Fruit fly (Drosophila melanogaster) whole organism, embryonic: Measurements from ENCODE around the gene CG11168.

Experiments used
- Ada2b ChIP-seq: fragments of 200-800 bp; sonication (Bioruptor generic); IDR thresholded peaks from 2 replicates; pipeline ENCODE4 v1.3.6; 2022; ENCODE audit warnings: missing biosample characterization, missing genetic modification characterization
- Aef1 ChIP-seq: fragments of 200-800 bp; sonication (Bioruptor generic); IDR thresholded peaks from 3 replicates; pipeline ENCODE4 v1.3.6; 2022; ENCODE audit warnings: missing biosample characterization, missing genetic modification characterization
- BtbVII ChIP-seq: fragments of 200-800 bp; sonication (Bioruptor generic); optimal IDR thresholded peaks from 3 replicates; lab custom pipeline; 2017; ENCODE audit warnings: missing biosample characterization, mild to moderate bottlenecking, missing genetic modification characterization
- CG1024 ChIP-seq: fragments of 200-800 bp; sonication (Bioruptor generic); IDR thresholded peaks from 2 replicates; pipeline ENCODE4 v1.3.6; 2022; ENCODE audit warnings: missing biosample characterization, missing genetic modification characterization
- CG10366 ChIP-seq: fragments of 200-800 bp; sonication (Bioruptor generic); IDR thresholded peaks from 2 replicates; pipeline ENCODE4 v1.3.6; 2022; ENCODE audit warnings: missing biosample characterization, missing genetic modification characterization
- CG10543 ChIP-seq: fragments of 200-800 bp; sonication (Bioruptor generic); optimal IDR thresholded peaks from 3 replicates; lab custom pipeline; 2017; ENCODE audit warnings: missing biosample characterization, mild to moderate bottlenecking, missing genetic modification characterization, moderate library complexity
- CG10654 ChIP-seq: fragments of 200-800 bp; sonication (Bioruptor generic); optimal IDR thresholded peaks from 2 replicates; lab custom pipeline; 2016; ENCODE audit warnings: missing biosample characterization, missing genetic modification characterization
- CG11398 ChIP-seq: fragments of 200-800 bp; sonication (Bioruptor generic); optimal IDR thresholded peaks from 2 replicates; lab custom pipeline; 2016; ENCODE audit warnings: missing biosample characterization, missing genetic modification characterization
- CG11456 ChIP-seq: fragments of 200-800 bp; sonication (Bioruptor generic); IDR thresholded peaks from 3 replicates; pipeline ENCODE4 v1.3.6; 2022; ENCODE audit warnings: missing biosample characterization, missing genetic modification characterization
- CG13123 ChIP-seq: fragments of 200-800 bp; sonication (Bioruptor generic); optimal IDR thresholded peaks from 2 replicates; lab custom pipeline; 2016; ENCODE audit warnings: missing biosample characterization, missing genetic modification characterization
- CG14965 ChIP-seq: fragments of 200-800 bp; sonication (Bioruptor generic); optimal IDR thresholded peaks from 2 replicates; lab custom pipeline; 2016; ENCODE audit warnings: missing biosample characterization, missing genetic modification characterization, borderline replicate concordance
- CG1647 ChIP-seq: fragments of 200-800 bp; sonication (Bioruptor generic); optimal IDR thresholded peaks from 3 replicates; lab custom pipeline; 2016; ENCODE audit warnings: missing biosample characterization, missing genetic modification characterization
- CG17912 ChIP-seq: fragments of 200-800 bp; sonication (Bioruptor generic); optimal IDR thresholded peaks from 2 replicates; lab custom pipeline; 2018; ENCODE audit warnings: missing biosample characterization, mild to moderate bottlenecking, missing genetic modification characterization
- CG2116 ChIP-seq: fragments of 200-800 bp; sonication (Bioruptor generic); optimal IDR thresholded peaks from 3 replicates; lab custom pipeline; 2018; ENCODE audit warnings: missing biosample characterization, mild to moderate bottlenecking, missing genetic modification characterization
- CG33213 ChIP-seq: fragments of 200-800 bp; sonication (Bioruptor generic); optimal IDR thresholded peaks from 3 replicates; lab custom pipeline; 2016; ENCODE audit warnings: missing biosample characterization, missing genetic modification characterization
- CG4424 ChIP-seq: fragments of 200-800 bp; sonication (Bioruptor generic); optimal IDR thresholded peaks from 3 replicates; lab custom pipeline; 2016; ENCODE audit warnings: missing biosample characterization, missing genetic modification characterization
- CG6272 ChIP-seq: fragments of 200-800 bp; sonication (Bioruptor generic); IDR thresholded peaks from 2 replicates; pipeline ENCODE4 v1.3.6; 2022; ENCODE audit warnings: missing biosample characterization, missing genetic modification characterization
- CG7357 ChIP-seq: fragments of 200-800 bp; sonication (Bioruptor generic); IDR thresholded peaks from 3 replicates; pipeline ENCODE4 v1.3.6; 2022; ENCODE audit warnings: missing biosample characterization, missing genetic modification characterization
- CG8089 ChIP-seq: fragments of 200-800 bp; sonication (Bioruptor generic); optimal IDR thresholded peaks from 3 replicates; lab custom pipeline; 2016; ENCODE audit warnings: missing biosample characterization, missing genetic modification characterization
- CG9437 ChIP-seq: fragments of 200-800 bp; sonication (Bioruptor generic); optimal IDR thresholded peaks from 2 replicates; lab custom pipeline; 2018; ENCODE audit warnings: missing biosample characterization, mild to moderate bottlenecking, missing genetic modification characterization
- CoRest ChIP-seq: fragments of 200-800 bp; sonication (Bioruptor generic); optimal IDR thresholded peaks from 3 replicates; lab custom pipeline; 2018; ENCODE audit warnings: missing biosample characterization, mild to moderate bottlenecking, missing genetic modification characterization, moderate library complexity
- ERR ChIP-seq: fragments of 200-800 bp; sonication (Bioruptor generic); optimal IDR thresholded peaks from 2 replicates; lab custom pipeline; 2016; ENCODE audit warnings: missing biosample characterization, missing genetic modification characterization
- Elba2 ChIP-seq: fragments of 200-800 bp; sonication (Bioruptor generic); optimal IDR thresholded peaks from 3 replicates; lab custom pipeline; 2016; ENCODE audit warnings: missing biosample characterization, missing genetic modification characterization
- Ets97D ChIP-seq: fragments of 200-800 bp; sonication (Bioruptor generic); optimal IDR thresholded peaks from 3 replicates; lab custom pipeline; 2016; ENCODE audit warnings: missing biosample characterization, missing genetic modification characterization
- GATAe ChIP-seq: fragments of 200-800 bp; sonication (Bioruptor generic); conservative IDR thresholded peaks from 2 replicates; pipeline ENCODE4 v1.3.6; 2022; ENCODE audit warnings: missing biosample characterization, missing genetic modification characterization
- Gsc ChIP-seq: fragments of 200-800 bp; sonication (Bioruptor generic); IDR thresholded peaks from 2 replicates; pipeline ENCODE4 v1.3.6; 2022; ENCODE audit warnings: missing biosample characterization, missing genetic modification characterization
- HmgZ ChIP-seq: fragments of 200-800 bp; sonication (Bioruptor generic); optimal IDR thresholded peaks from 2 replicates; lab custom pipeline; 2018; ENCODE audit warnings: missing biosample characterization, mild to moderate bottlenecking, missing genetic modification characterization
- Hr78 ChIP-seq, 2 experiments: fragments of 200-800 bp in 1 of 2; fragments of >200 bp in 1 of 2; sonication (Bioruptor generic) in 1 of 2; optimal IDR thresholded peaks; 2 replicates each; lab custom pipeline; 2017 to 2019; ENCODE audit warnings: missing biosample characterization in 2 of 2, missing genetic modification characterization in 2 of 2, mild to moderate bottlenecking in 1 of 2, moderate library complexity in 1 of 2
- Neu2 ChIP-seq: fragments of 200-800 bp; sonication (Bioruptor generic); optimal IDR thresholded peaks from 3 replicates; lab custom pipeline; 2016; ENCODE audit warnings: missing biosample characterization, missing genetic modification characterization, borderline replicate concordance
- Poxn ChIP-seq: fragments of 200-800 bp; sonication (Bioruptor generic); IDR thresholded peaks from 2 replicates; pipeline ENCODE4 v1.3.6; 2022; ENCODE audit warnings: missing biosample characterization, missing genetic modification characterization
- Ptx1 ChIP-seq: fragments of 200-800 bp; sonication (Bioruptor generic); IDR thresholded peaks from 2 replicates; pipeline ENCODE4 v1.3.6; 2022; ENCODE audit warnings: missing biosample characterization, missing genetic modification characterization
- abd-A ChIP-seq: fragments of 200-800 bp; sonication (Bioruptor generic); optimal IDR thresholded peaks from 3 replicates; lab custom pipeline; 2019; ENCODE audit warnings: missing biosample characterization, mild to moderate bottlenecking, missing genetic modification characterization, moderate library complexity
- caup ChIP-seq: fragments of 200-800 bp; sonication (Bioruptor generic); optimal IDR thresholded peaks from 3 replicates; lab custom pipeline; 2017; ENCODE audit warnings: missing biosample characterization, mild to moderate bottlenecking, missing genetic modification characterization, moderate library complexity; ENCODE audit not compliant: severe bottlenecking
- corto ChIP-seq: fragments of 200-800 bp; sonication (Bioruptor generic); optimal IDR thresholded peaks from 2 replicates; lab custom pipeline; 2016; ENCODE audit warnings: missing biosample characterization, mild to moderate bottlenecking, missing genetic modification characterization, moderate library complexity
- esg ChIP-seq: fragments of 200-800 bp; sonication (Bioruptor generic); conservative IDR thresholded peaks from 2 replicates; pipeline ENCODE4 v1.3.6; 2022; ENCODE audit warnings: missing biosample characterization, missing genetic modification characterization
- ewg ChIP-seq: fragments of 200-800 bp; sonication (Bioruptor generic); optimal IDR thresholded peaks from 3 replicates; lab custom pipeline; 2017; ENCODE audit warnings: mild to moderate bottlenecking, missing biosample characterization, missing genetic modification reagents, missing genetic modification characterization
- gem ChIP-seq: fragments of 200-800 bp; sonication (Bioruptor generic); optimal IDR thresholded peaks from 2 replicates; lab custom pipeline; 2019; ENCODE audit warnings: missing biosample characterization, mild to moderate bottlenecking, missing genetic modification characterization, moderate library complexity
- grau ChIP-seq: fragments of 200-800 bp; optimal IDR thresholded peaks from 3 replicates; lab custom pipeline; 2019; ENCODE audit warnings: missing biosample characterization, mild to moderate bottlenecking, missing genetic modification characterization, moderate library complexity
- ham ChIP-seq: fragments of 200-800 bp; sonication (Bioruptor generic); IDR thresholded peaks from 2 replicates; pipeline ENCODE4 v1.3.6; 2022; ENCODE audit warnings: missing biosample characterization, missing genetic modification characterization
- her ChIP-seq: fragments of 200-800 bp; sonication (Bioruptor generic); optimal IDR thresholded peaks from 2 replicates; lab custom pipeline; 2016; ENCODE audit warnings: missing biosample characterization, missing genetic modification characterization
- hth ChIP-seq: fragments of >200 bp; optimal IDR thresholded peaks from 2 replicates; lab custom pipeline; 2017; ENCODE audit warnings: inconsistent platforms
- kay ChIP-seq: fragments of 200-800 bp; sonication (Bioruptor generic); optimal IDR thresholded peaks from 2 replicates; lab custom pipeline; 2016; ENCODE audit warnings: missing biosample characterization, missing genetic modification characterization
- rib ChIP-seq: fragments of 200-800 bp; sonication (Bioruptor generic); IDR thresholded peaks from 2 replicates; pipeline ENCODE4 v1.3.6; 2022; ENCODE audit warnings: missing biosample characterization, missing genetic modification characterization
- stc ChIP-seq: fragments of 200-800 bp; sonication (Bioruptor generic); IDR thresholded peaks from 2 replicates; pipeline ENCODE4 v1.3.6; 2022; ENCODE audit warnings: missing biosample characterization, missing genetic modification characterization
- sug ChIP-seq: fragments of 200-800 bp; optimal IDR thresholded peaks from 2 replicates; lab custom pipeline; 2019; ENCODE audit warnings: missing biosample characterization, mild to moderate bottlenecking, missing genetic modification characterization, moderate library complexity
- tgo ChIP-seq: fragments of 200-800 bp; sonication (Bioruptor generic); IDR thresholded peaks from 3 replicates; pipeline ENCODE4 v1.3.6; 2022; ENCODE audit warnings: missing biosample characterization, missing genetic modification characterization
- toy ChIP-seq: fragments of 200-800 bp; sonication (Bioruptor generic); IDR thresholded peaks from 2 replicates; pipeline ENCODE4 v1.3.6; 2022; ENCODE audit warnings: missing biosample characterization, missing genetic modification characterization
- trem ChIP-seq: fragments of 200-800 bp; optimal IDR thresholded peaks from 3 replicates; lab custom pipeline; 2019; ENCODE audit warnings: missing biosample characterization, mild to moderate bottlenecking, missing genetic modification characterization, moderate library complexity
- tup ChIP-seq: fragments of 200-800 bp; sonication (Bioruptor generic); optimal IDR thresholded peaks from 2 replicates; lab custom pipeline; 2016; ENCODE audit warnings: missing biosample characterization, mild to moderate bottlenecking, missing genetic modification characterization, moderate library complexity
- yki ChIP-seq: fragments of >200 bp; optimal IDR thresholded peaks from 3 replicates; lab custom pipeline; 2018

CG11168 gene

DNA sequence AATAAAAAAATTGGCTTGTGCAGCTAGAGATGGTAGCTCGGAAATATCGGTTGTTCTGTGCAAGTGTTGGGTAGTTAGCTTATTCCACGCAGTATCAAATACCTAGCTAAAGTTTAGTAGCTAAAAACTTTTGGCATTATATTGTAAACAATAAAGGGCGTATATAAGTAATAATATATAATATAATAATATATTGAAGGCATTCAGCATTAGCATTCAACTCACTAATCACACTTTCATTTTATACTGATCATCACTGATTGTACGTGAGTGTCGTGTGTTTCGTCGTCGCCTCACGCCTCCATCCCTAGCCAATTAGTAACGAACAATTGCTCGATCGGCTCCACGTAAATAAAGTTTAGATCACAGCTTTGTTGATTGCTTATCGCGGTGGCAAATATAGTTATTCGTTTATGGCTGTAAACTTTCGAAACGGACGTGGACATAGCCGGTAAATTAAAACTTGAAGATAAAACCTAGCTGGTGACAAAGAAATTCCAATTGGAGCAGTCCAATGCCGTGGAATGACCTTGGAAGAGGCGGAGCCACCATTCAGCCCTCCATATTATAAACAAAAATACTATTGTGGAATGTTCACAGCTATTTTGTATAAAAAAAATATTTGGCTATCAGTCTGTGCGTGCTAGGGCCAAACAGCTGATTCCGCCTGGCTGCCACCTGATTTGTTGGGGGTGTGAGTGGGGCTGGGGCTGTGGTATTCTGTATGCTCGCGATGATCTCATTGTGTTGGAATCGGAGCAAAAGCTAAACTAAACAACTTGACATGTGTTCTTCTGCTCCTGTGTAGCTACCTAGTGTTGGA lies at the start of gene CG11168, which contains the start of the genes PIG-S and sud1 (continued):
- no peak for TF ChIP-seq yki
- peak; percentile 61 for TF ChIP-seq CG2116 (GFP tag; lab: Kevin White, UChicago)
- peak; percentile 75 for TF ChIP-seq grau (tag; lab: Kevin White, UChicago)
- TF ChIP-seq abd-A (tag; lab: Kevin White, UChicago) = no peak
- no peak for TF ChIP-seq ERR (GFP tag; lab: Kevin White, UChicago)
- peak; percentile 73 for TF ChIP-seq CG10366 (GFP tag; lab: Robert Waterston, UW)
- TF ChIP-seq CG8089 (GFP tag; lab: Kevin White, UChicago) = no peak
- TF ChIP-seq Ptx1 (GFP tag; lab: Robert Waterston, UW) = peak; percentile 80
- peak; percentile 78 for TF ChIP-seq CoRest (tag; lab: Kevin White, UChicago)
- no peak for TF ChIP-seq rib
- peak; percentile 59 for TF ChIP-seq CG6272 (GFP tag; lab: Robert Waterston, UW)
- TF ChIP-seq CG7357 = peak; percentile 44; the same call in 1 of the 3 replicates
- TF ChIP-seq esg (GFP tag; lab: Robert Waterston, UW) = peak; percentile 52; the same call in 1 of the 2 replicates
- peak; percentile 62; the same call in 1 of the 2 replicates for TF ChIP-seq Poxn
- no peak for TF ChIP-seq Gsc
- TF ChIP-seq ewg (GFP tag; lab: Kevin White, UChicago) = no peak
- TF ChIP-seq tgo (GFP tag; lab: Robert Waterston, UW) = peak; percentile 78
- TF ChIP-seq tup (GFP tag; lab: Kevin White, UChicago) = no peak
- 0 out of 2 replicates have a peak, but pooled peaks have one; percentile 34 for TF ChIP-seq toy (GFP tag; lab: Robert Waterston, UW)
- TF ChIP-seq hth (lab: Kevin White, UChicago) = no peak
- TF ChIP-seq Hr78 (GFP tag; optimal IDR thresholded peaks at IDR 0.05; lab: Kevin White, UChicago) = no peak
- TF ChIP-seq GATAe = no peak
- TF ChIP-seq CG17912 (GFP tag; lab: Kevin White, UChicago) = no peak
- TF ChIP-seq CG14965 = no peak
- no peak for TF ChIP-seq her
- no peak for TF ChIP-seq CG1647 (GFP tag; lab: Kevin White, UChicago)
- peak; percentile 48 for TF ChIP-seq CG13123
- no peak for TF ChIP-seq stc (GFP tag; lab: Robert Waterston, UW)
- TF ChIP-seq CG11456 (GFP tag; lab: Robert Waterston, UW) = peak; percentile 72
- TF ChIP-seq caup (GFP tag; lab: Kevin White, UChicago) = peak; percentile 50
- TF ChIP-seq Aef1 (GFP tag; lab: Robert Waterston, UW) = peak; percentile 68
- TF ChIP-seq CG1024 (GFP tag; lab: Robert Waterston, UW) = no peak
- no peak for TF ChIP-seq sug (tag; lab: Kevin White, UChicago)
- TF ChIP-seq Neu2 (GFP tag; lab: Kevin White, UChicago) = no peak
- no peak for TF ChIP-seq CG33213 (GFP tag; lab: Kevin White, UChicago)
- TF ChIP-seq CG10654 (GFP tag; lab: Kevin White, UChicago) = peak; percentile 49
- TF ChIP-seq CG4424 (GFP tag; lab: Kevin White, UChicago) = peak; percentile 53
- peak; percentile 82 for TF ChIP-seq gem
- no peak for TF ChIP-seq ham (GFP tag; lab: Robert Waterston, UW)
- TF ChIP-seq kay (GFP tag; lab: Kevin White, UChicago) = no peak
- peak; percentile 20 for TF ChIP-seq CG10543
- peak; percentile 5 for TF ChIP-seq Ets97D (GFP tag; lab: Kevin White, UChicago)
- TF ChIP-seq corto (GFP tag; lab: Kevin White, UChicago) = no peak
- TF ChIP-seq CG11398 (GFP tag; lab: Kevin White, UChicago) = no peak
- TF ChIP-seq trem (tag; lab: Kevin White, UChicago) = peak; percentile 73
- peak; percentile 55; the same call in 1 of the 2 replicates for TF ChIP-seq Ada2b (GFP tag; lab: Robert Waterston, UW)
- TF ChIP-seq HmgZ (tag; lab: Kevin White, UChicago) = peak; percentile 64
- peak; percentile 46 for TF ChIP-seq CG9437 (GFP tag; lab: Kevin White, UChicago)
- TF ChIP-seq Elba2 = peak; percentile 41
- TF ChIP-seq BtbVII (GFP tag; lab: Kevin White, UChicago) = no peak
